Fruit fly (Drosophila melanogaster): Measurements from ENCODE around the gene mthl5.
A peak's percentile ranks its signal among the peaks of the same experiment; 100 is the strongest.

The mthl5 gene

DNA sequence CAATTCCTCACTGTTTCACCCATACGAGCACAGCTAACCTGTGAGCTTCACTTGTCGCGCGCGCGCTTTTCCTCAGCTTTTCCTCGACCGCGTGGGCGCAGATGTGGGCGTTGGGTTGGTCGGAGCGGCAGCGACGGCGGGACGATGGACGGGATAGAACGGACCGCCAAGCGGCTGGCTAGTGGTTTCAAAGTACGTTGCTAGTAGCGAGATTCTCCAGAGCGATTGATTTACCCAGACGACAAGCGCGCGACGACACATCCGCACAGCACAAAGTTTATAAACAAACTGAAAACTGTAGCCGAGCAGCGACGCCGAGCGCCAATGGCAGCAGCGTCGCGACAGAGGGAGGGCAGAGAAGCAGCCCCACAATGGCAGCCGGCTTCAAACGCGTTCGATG is 17.8 kb downstream of the mthl5 start, which contains the start of gene CG6959 (continued):
- TF ChIP-seq CrebB (tag; optimal IDR thresholded peaks at IDR 0.05) (no peak), sug (tag; optimal IDR thresholded peaks at IDR 0.05) (peak; percentile 3), CHES-1-like (GFP tag; optimal IDR thresholded peaks at IDR 0.05) (peak; percentile 41)

DNA sequence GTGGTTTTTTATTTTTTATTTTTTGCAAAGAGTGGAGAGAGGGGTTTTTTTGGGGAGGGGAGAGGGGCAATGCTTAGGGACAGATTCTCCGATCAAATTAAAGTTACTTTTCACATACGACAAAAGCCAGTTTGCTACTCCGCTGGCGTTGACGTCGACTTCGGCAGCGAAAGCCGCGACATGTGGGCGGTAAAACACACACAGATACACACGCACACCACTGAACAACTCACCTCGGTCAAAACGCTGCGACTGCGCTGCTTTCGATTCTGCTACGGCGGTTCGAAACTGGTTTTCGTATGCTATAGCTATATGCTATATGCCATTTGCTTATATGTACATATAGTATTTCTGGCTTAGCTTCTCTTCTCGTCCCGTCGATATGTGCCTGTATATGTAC is 18.4 kb downstream of the mthl5 start:
- TF ChIP-seq CG9215 (GFP tag; IDR thresholded peaks at IDR 0.05) = no peak
- no peak for TF ChIP-seq Vsx1 (GFP tag; optimal IDR thresholded peaks at IDR 0.05)
- TF ChIP-seq dm (GFP tag; optimal IDR thresholded peaks at IDR 0.05) = no peak
- TF ChIP-seq CG8290 (GFP tag; optimal IDR thresholded peaks at IDR 0.05) = no peak
- TF ChIP-seq CG8290 (tag; optimal IDR thresholded peaks at IDR 0.05) = no peak
- peak; percentile 58 for TF ChIP-seq cg (GFP tag; optimal IDR thresholded peaks at IDR 0.05)
- TF ChIP-seq CG9932 (GFP tag; IDR thresholded peaks at IDR 0.05) = no peak
- 0 out of 4 replicates have a peak, but pooled peaks have one; percentile 53 for TF ChIP-seq chinmo (GFP tag; IDR thresholded peaks at IDR 0.05; ENCODE audit: partially characterized antibody)
- no peak for TF ChIP-seq CG4617 (GFP tag; optimal IDR thresholded peaks at IDR 0.05; ENCODE audit: borderline replicate concordance)
- TF ChIP-seq CG14965 (GFP tag; optimal IDR thresholded peaks at IDR 0.05; ENCODE audit: borderline replicate concordance) = no peak
- TF ChIP-seq usp (GFP tag; optimal IDR thresholded peaks at IDR 0.05) = no peak
- no peak for TF ChIP-seq exex (tag; optimal IDR thresholded peaks at IDR 0.05)
- no peak for TF ChIP-seq eve (GFP tag; optimal IDR thresholded peaks at IDR 0.05)
- TF ChIP-seq Ets65A (GFP tag) = no peak
- no peak for TF ChIP-seq cato (GFP tag; optimal IDR thresholded peaks at IDR 0.05; ENCODE audit: borderline replicate concordance)
- TF ChIP-seq CG10274 (GFP tag; optimal IDR thresholded peaks at IDR 0.05) = no peak
- no peak for TF ChIP-seq Hmr (GFP tag; optimal IDR thresholded peaks at IDR 0.05)
- TF ChIP-seq crol (GFP tag; IDR thresholded peaks at IDR 0.05) = peak; percentile 20; the same call in 1 of the 2 replicates
- TF ChIP-seq ab (GFP tag; optimal IDR thresholded peaks at IDR 0.05) = no peak
- no peak for TF ChIP-seq Atf6 (GFP tag; IDR thresholded peaks at IDR 0.05)
- TF ChIP-seq Adf1 (GFP tag; IDR thresholded peaks at IDR 0.05) = peak; percentile 95
- no peak for TF ChIP-seq Sin3A (optimal IDR thresholded peaks at IDR 0.05)
- TF ChIP-seq CG7928 (GFP tag; optimal IDR thresholded peaks at IDR 0.05) = no peak
- TF ChIP-seq rib (GFP tag; IDR thresholded peaks at IDR 0.05) = no peak
- no peak for TF ChIP-seq sens (GFP tag)
- no peak for TF ChIP-seq CG15073 (GFP tag; optimal IDR thresholded peaks at IDR 0.05)
- TF ChIP-seq lbe (GFP tag; optimal IDR thresholded peaks at IDR 0.05) = peak; percentile 28
- no peak for TF ChIP-seq Nf-YB (GFP tag; optimal IDR thresholded peaks at IDR 0.05)
- TF ChIP-seq CG6854 (GFP tag; optimal IDR thresholded peaks at IDR 0.05) = no peak
- no peak for TF ChIP-seq CG14441 (GFP tag; IDR thresholded peaks at IDR 0.05)
- no peak for TF ChIP-seq gsb-n (tag; optimal IDR thresholded peaks at IDR 0.05)
- TF ChIP-seq MTF-1 (GFP tag; optimal IDR thresholded peaks at IDR 0.05; ENCODE audit: borderline replicate concordance) = no peak
- peak; percentile 77 for TF ChIP-seq sr (GFP tag; IDR thresholded peaks at IDR 0.05)
- TF ChIP-seq vvl (GFP tag; IDR thresholded peaks at IDR 0.05) = peak; percentile 17; the same call in 1 of the 2 replicates
- TF ChIP-seq ATbp (GFP tag; optimal IDR thresholded peaks at IDR 0.05) = no peak
- TF ChIP-seq otp (GFP tag; IDR thresholded peaks at IDR 0.05) = no peak
- no peak for TF ChIP-seq Camta (GFP tag; optimal IDR thresholded peaks at IDR 0.05)
- TF ChIP-seq Fer1 (GFP tag; optimal IDR thresholded peaks at IDR 0.05) = no peak
- TF ChIP-seq CG13775 (GFP tag; optimal IDR thresholded peaks at IDR 0.05) = no peak
- TF ChIP-seq CG5180 (GFP tag; optimal IDR thresholded peaks at IDR 0.05) = peak; percentile 72
- TF ChIP-seq CG32772 (GFP tag; IDR thresholded peaks at IDR 0.05) = no peak
- TF ChIP-seq CG34422 (GFP tag; IDR thresholded peaks at IDR 0.05) = no peak
- TF ChIP-seq CG9876 (GFP tag; optimal IDR thresholded peaks at IDR 0.05) = no peak
- no peak for TF ChIP-seq Mad (GFP tag; optimal IDR thresholded peaks at IDR 0.05)
- TF ChIP-seq CG6654 (GFP tag; optimal IDR thresholded peaks at IDR 0.05) = no peak
- TF ChIP-seq CTCF (GFP tag; optimal IDR thresholded peaks at IDR 0.05) = no peak
- no peak for TF ChIP-seq ci (GFP tag; IDR thresholded peaks at IDR 0.05)
- TF ChIP-seq CG7357 (GFP tag; IDR thresholded peaks at IDR 0.05) = no peak
- TF ChIP-seq toy (GFP tag; IDR thresholded peaks at IDR 0.05) = no peak

Measured in whole organism, embryonic.